Fruit fly (Drosophila melanogaster) whole organism, wandering third instar larva: Measurements from ENCODE around the gene mRpL15.

Experiments used
- Abd-B ChIP-seq: fragments of >200 bp; optimal IDR thresholded peaks from 2 replicates; lab custom pipeline; 2017; ENCODE audit warnings: missing biosample characterization, missing genetic modification characterization
- CG32264 ChIP-seq: fragments of 200-800 bp; sonication (Bioruptor generic); optimal IDR thresholded peaks from 2 replicates; lab custom pipeline; 2016; ENCODE audit warnings: missing biosample characterization, missing genetic modification characterization
- CG9705 ChIP-seq: fragments of 200-800 bp; sonication (Bioruptor generic); optimal IDR thresholded peaks from 2 replicates; lab custom pipeline; 2018; ENCODE audit warnings: missing biosample characterization, mild to moderate bottlenecking, missing genetic modification characterization
- CrebA ChIP-seq: fragments of 200-800 bp; sonication (Bioruptor generic); optimal IDR thresholded peaks from 2 replicates; lab custom pipeline; 2016; ENCODE audit warnings: missing biosample characterization, mild to moderate bottlenecking, missing genetic modification characterization, borderline replicate concordance
- Dfd ChIP-seq: fragments of >200 bp; optimal IDR thresholded peaks from 2 replicates; lab custom pipeline; 2017; ENCODE audit warnings: missing biosample characterization, missing genetic modification characterization
- Dif ChIP-seq: fragments of 200-275, 200-300 bp; sonication (Bioruptor generic); optimal IDR thresholded peaks from 2 replicates; lab custom pipeline; 2018; ENCODE audit warnings: missing biosample characterization, missing genetic modification characterization; ENCODE audit not compliant: partially characterized antibody
- GATAd ChIP-seq: sonication (Bioruptor generic); optimal IDR thresholded peaks from 2 replicates; lab custom pipeline; 2016; ENCODE audit warnings: missing biosample characterization, missing genetic modification characterization
- HLH106 ChIP-seq: fragments of 200-800 bp; optimal IDR thresholded peaks from 3 replicates; lab custom pipeline; 2019; ENCODE audit warnings: missing biosample characterization, mild to moderate bottlenecking, missing genetic modification characterization, moderate library complexity
- Hnf4 ChIP-seq: fragments of 200-800 bp; sonication (Bioruptor generic); optimal IDR thresholded peaks from 2 replicates; lab custom pipeline; 2016; ENCODE audit warnings: missing biosample characterization, mild to moderate bottlenecking, missing genetic modification characterization
- Hr78 ChIP-seq: fragments of >200 bp; optimal IDR thresholded peaks from 2 replicates; lab custom pipeline; 2017; ENCODE audit warnings: missing biosample characterization, missing genetic modification characterization
- Hr83 ChIP-seq: fragments of 200-300 bp; sonication (Bioruptor generic); optimal IDR thresholded peaks from 2 replicates; lab custom pipeline; 2016; ENCODE audit warnings: missing biosample characterization, mild to moderate bottlenecking, missing genetic modification characterization, moderate library complexity; ENCODE audit not compliant: poor library complexity, severe bottlenecking
- Jra ChIP-seq: sonication (Bioruptor generic); optimal IDR thresholded peaks from 2 replicates; lab custom pipeline; 2016; ENCODE audit warnings: missing biosample characterization, missing genetic modification characterization
- Mio ChIP-seq: sonication (Bioruptor generic); optimal IDR thresholded peaks from 2 replicates; lab custom pipeline; 2016; ENCODE audit warnings: missing biosample characterization, missing genetic modification characterization
- Myc ChIP-seq: fragments of >200 bp; optimal IDR thresholded peaks from 2 replicates; lab custom pipeline; 2017
- N ChIP-seq: fragments of >200 bp; optimal IDR thresholded peaks from 2 replicates; lab custom pipeline; 2018; ENCODE audit warnings: missing biosample characterization, missing external identifiers, missing genetic modification characterization
- OdsH ChIP-seq: fragments of 200-800 bp; sonication (Bioruptor generic); optimal IDR thresholded peaks from 2 replicates; lab custom pipeline; 2016; ENCODE audit warnings: missing biosample characterization, mild to moderate bottlenecking, missing genetic modification characterization
- Rel ChIP-seq, 2 experiments: fragments of 200-800 bp; sonication (Bioruptor generic) in 1 of 2; optimal IDR thresholded peaks; 2 replicates in 1 of 2; 3 replicates in 1 of 2; lab custom pipeline; 2016 to 2019; ENCODE audit warnings: mild to moderate bottlenecking in 2 of 2, missing biosample characterization in 2 of 2, missing genetic modification characterization in 2 of 2, moderate library complexity in 1 of 2
- Sp1 ChIP-seq: fragments of 200-800 bp; sonication (Bioruptor generic); optimal IDR thresholded peaks from 3 replicates; lab custom pipeline; 2019; ENCODE audit warnings: missing biosample characterization, mild to moderate bottlenecking, missing genetic modification characterization, moderate library complexity
- Vsx2 ChIP-seq: fragments of 200-300, 225-300 bp; sonication (Bioruptor generic); optimal IDR thresholded peaks from 2 replicates; lab custom pipeline; 2018; ENCODE audit warnings: missing biosample characterization, missing genetic modification characterization; ENCODE audit not compliant: partially characterized antibody
- br ChIP-seq: fragments of 200-800 bp; sonication (Bioruptor generic); optimal IDR thresholded peaks from 2 replicates; lab custom pipeline; 2016; ENCODE audit warnings: missing biosample characterization, missing genetic modification characterization
- brk ChIP-seq: fragments of 200-800 bp; sonication (Bioruptor generic); optimal IDR thresholded peaks from 2 replicates; lab custom pipeline; 2016; ENCODE audit warnings: missing biosample characterization, mild to moderate bottlenecking, missing genetic modification characterization
- dl ChIP-seq, 2 experiments: fragments of 175-275, 200-275 bp in 1 of 2; fragments of 200-275 bp in 1 of 2; sonication (Bioruptor generic); optimal IDR thresholded peaks; lab custom pipeline; 2018; ENCODE audit warnings: mild to moderate bottlenecking in 2 of 2, missing biosample characterization in 2 of 2, missing genetic modification characterization in 2 of 2, moderate library complexity in 2 of 2; ENCODE audit not compliant: partially characterized antibody in 2 of 2, insufficient read depth in 1 of 2
- dmrt93B ChIP-seq: fragments of 200-800 bp; sonication (Bioruptor generic); optimal IDR thresholded peaks from 2 replicates; lab custom pipeline; 2018; ENCODE audit warnings: missing biosample characterization, mild to moderate bottlenecking, missing genetic modification characterization
- dsf ChIP-seq: sonication (Bioruptor generic); optimal IDR thresholded peaks from 2 replicates; lab custom pipeline; 2016; ENCODE audit warnings: missing biosample characterization, missing genetic modification characterization, borderline replicate concordance
- ey ChIP-seq: fragments of 200-800 bp; sonication (Bioruptor generic); optimal IDR thresholded peaks from 2 replicates; lab custom pipeline; 2016; ENCODE audit warnings: missing biosample characterization, missing genetic modification characterization
- foxo ChIP-seq, 2 experiments: fragments of 200-800 bp; sonication (Bioruptor generic); optimal IDR thresholded peaks; 2 replicates in 1 of 2; 3 replicates in 1 of 2; lab custom pipeline; 2016 to 2017; ENCODE audit warnings: missing biosample characterization in 2 of 2, missing genetic modification characterization in 2 of 2
- fru ChIP-seq: fragments of 200-800 bp; sonication (Bioruptor generic); optimal IDR thresholded peaks from 3 replicates; lab custom pipeline; 2016; ENCODE audit warnings: missing biosample characterization, mild to moderate bottlenecking, missing genetic modification characterization
- h ChIP-seq: fragments of 200-800 bp; sonication (Bioruptor generic); optimal IDR thresholded peaks from 3 replicates; lab custom pipeline; 2016; ENCODE audit warnings: missing biosample characterization, mild to moderate bottlenecking, missing genetic modification characterization
- jim ChIP-seq: fragments of 175-275, 200-325 bp; sonication (Bioruptor generic); optimal IDR thresholded peaks from 2 replicates; lab custom pipeline; 2016; ENCODE audit warnings: missing biosample characterization, mild to moderate bottlenecking, missing genetic modification characterization
- lola ChIP-seq: fragments of >200 bp; optimal IDR thresholded peaks from 2 replicates; lab custom pipeline; 2017; ENCODE audit warnings: missing biosample characterization, missing genetic modification characterization
- pan ChIP-seq: fragments of >200 bp; optimal IDR thresholded peaks from 2 replicates; lab custom pipeline; 2017
- psq ChIP-seq: fragments of 200-800 bp; sonication (Bioruptor generic); optimal IDR thresholded peaks from 3 replicates; lab custom pipeline; 2017; ENCODE audit warnings: missing biosample characterization, mild to moderate bottlenecking, missing genetic modification characterization, moderate library complexity
- rgr ChIP-seq: fragments of 200-800 bp; sonication (Bioruptor generic); optimal IDR thresholded peaks from 3 replicates; lab custom pipeline; 2016; ENCODE audit warnings: missing biosample characterization, mild to moderate bottlenecking, missing genetic modification characterization
- sage ChIP-seq: fragments of 200-800 bp; sonication (Bioruptor generic); optimal IDR thresholded peaks from 2 replicates; lab custom pipeline; 2016; ENCODE audit warnings: missing biosample characterization, mild to moderate bottlenecking, missing genetic modification characterization
- sv ChIP-seq: fragments of 200-800 bp; sonication (Bioruptor generic); optimal IDR thresholded peaks from 3 replicates; lab custom pipeline; 2016; ENCODE audit warnings: missing biosample characterization, missing genetic modification characterization
- tai ChIP-seq: sonication (Bioruptor generic); optimal IDR thresholded peaks from 2 replicates; lab custom pipeline; 2016; ENCODE audit warnings: missing biosample characterization, missing genetic modification characterization
- usp ChIP-seq: fragments of >200 bp; optimal IDR thresholded peaks from 2 replicates; lab custom pipeline; 2017; ENCODE audit warnings: missing biosample characterization, missing genetic modification characterization
- woc ChIP-seq: sonication (Bioruptor generic); optimal IDR thresholded peaks from 2 replicates; lab custom pipeline; 2016; ENCODE audit warnings: missing biosample characterization, mild to moderate bottlenecking, missing genetic modification characterization

The mRpL15 gene

DNA sequence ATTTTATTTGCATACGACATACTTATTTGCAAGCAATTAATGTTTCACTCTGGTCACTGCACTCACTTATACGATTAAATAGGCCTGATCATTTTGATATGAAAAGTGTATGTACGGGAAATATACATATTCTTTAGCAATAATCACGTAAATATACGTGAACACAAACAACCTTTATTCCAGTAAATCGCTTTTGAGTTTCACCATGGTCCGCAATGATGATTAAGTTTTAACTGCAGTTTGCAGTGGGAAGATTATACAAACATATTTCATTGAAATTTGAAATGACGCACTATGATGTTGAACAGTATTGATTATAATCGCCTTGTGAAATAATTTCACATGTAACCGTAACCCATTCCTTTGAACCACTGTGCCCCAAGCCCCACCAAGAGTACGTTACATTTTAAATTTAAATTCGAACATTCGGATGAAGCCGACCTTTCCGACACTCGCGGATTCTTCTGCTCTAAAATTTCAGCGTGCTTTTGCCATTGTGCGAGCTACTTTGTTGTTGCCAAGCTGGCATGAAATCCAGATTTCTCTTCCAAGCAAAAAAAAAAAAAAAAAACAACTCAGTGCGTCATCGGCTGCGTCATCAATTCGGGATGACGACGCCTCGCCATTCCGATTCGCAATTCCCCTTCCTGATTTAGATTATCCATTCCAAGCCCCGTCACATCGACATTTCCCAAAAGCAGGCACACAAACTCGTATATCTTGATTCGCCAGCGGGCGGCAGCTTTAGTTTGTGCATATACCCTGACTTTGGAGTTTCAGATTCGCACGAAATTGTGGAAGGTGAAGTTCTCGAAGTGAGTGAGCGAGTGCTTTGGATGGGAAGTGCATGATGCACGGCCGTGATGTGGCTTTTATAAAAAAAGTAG, 32.3 kb downstream of the mRpL15 start (continued):
- TF ChIP-seq fru (GFP tag; lab: Kevin White, UChicago) = peak; percentile 55
- no peak for TF ChIP-seq Mio (GFP tag; lab: Kevin White, UChicago)
- TF ChIP-seq CrebA (GFP tag; lab: Kevin White, UChicago) = peak; percentile 35
- TF ChIP-seq foxo (GFP tag; optimal IDR thresholded peaks at IDR 0.05; lab: Kevin White, UChicago) = peak in 1 of 2 experiments; percentile 39
- TF ChIP-seq brk (GFP tag; lab: Kevin White, UChicago) = no peak
- no peak for TF ChIP-seq lola (GFP tag; lab: Kevin White, UChicago)
- TF ChIP-seq HLH106 (tag; lab: Kevin White, UChicago) = peak; percentile 70
- no peak for TF ChIP-seq sage

DNA sequence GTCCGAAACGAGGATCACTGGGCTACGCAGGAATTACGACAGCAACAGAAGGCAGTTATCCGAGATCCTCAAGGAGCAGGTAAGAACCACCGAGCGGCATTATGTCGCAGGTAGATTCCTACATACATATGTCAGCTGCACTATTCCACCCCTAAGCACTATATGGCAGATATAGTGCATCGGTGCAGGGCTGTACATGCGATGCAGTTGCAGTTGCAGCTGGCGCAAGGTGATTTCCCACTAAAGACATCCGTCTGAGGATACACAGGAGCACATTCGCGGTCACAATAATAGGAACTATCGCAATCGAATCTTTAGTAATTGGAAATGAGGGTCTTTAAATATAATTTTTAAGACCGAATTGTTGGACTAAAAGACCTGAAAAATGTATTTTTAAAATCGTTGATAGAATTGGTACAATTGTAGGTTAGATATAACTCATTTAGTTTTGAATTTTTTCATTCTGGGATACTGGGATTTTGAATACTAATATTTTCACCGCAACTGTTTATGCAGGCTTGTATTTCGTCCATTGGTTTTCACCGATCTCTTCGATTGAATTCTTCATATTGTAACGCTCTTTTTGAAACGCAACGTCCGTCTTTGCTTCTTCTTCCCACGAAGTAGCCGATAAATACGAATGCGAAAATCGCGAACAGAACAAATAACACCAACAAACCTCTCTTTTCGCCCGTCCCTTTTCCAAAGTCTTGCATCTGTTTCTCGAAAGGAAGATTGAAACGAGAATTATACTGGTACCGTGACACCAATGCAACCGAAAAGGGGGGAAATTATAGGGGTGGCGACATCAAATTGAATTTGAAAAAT, 33.1 kb downstream of the mRpL15 start:
- TF ChIP-seq woc (peak; percentile 44), fru (GFP tag; lab: Kevin White, UChicago) (peak; percentile 60), br (GFP tag; lab: Kevin White, UChicago) (peak; percentile 66), lola (GFP tag; lab: Kevin White, UChicago) (no peak), Dfd (GFP tag; lab: Kevin White, UChicago) (no peak), foxo (GFP tag; optimal IDR thresholded peaks at IDR 0.05; lab: Kevin White, UChicago) (peak in 1 of 2 experiments; percentile 61), Mio (GFP tag; lab: Kevin White, UChicago) (no peak), HLH106 (tag; lab: Kevin White, UChicago) (peak; percentile 78), usp (no peak), Sp1 (GFP tag; lab: Kevin White, UChicago) (peak; percentile 79), pan (lab: Kevin White, UChicago) (no peak), brk (GFP tag; lab: Kevin White, UChicago) (peak; percentile 49), Myc (lab: Kevin White, UChicago) (no peak), dl (GFP tag; optimal IDR thresholded peaks at IDR 0.05; lab: Kevin White, UChicago; ENCODE audit: insufficient read depth in 1 of 2, partially characterized antibody in 2 of 2) (no peak), dsf (no peak), Rel (GFP tag; optimal IDR thresholded peaks at IDR 0.05; lab: Kevin White, UChicago) (peak; percentile 58), Rel (tag; optimal IDR thresholded peaks at IDR 0.05; lab: Kevin White, UChicago) (peak; percentile 50), Hnf4 (GFP tag; lab: Kevin White, UChicago) (peak; percentile 52), Dif (GFP tag; lab: Kevin White, UChicago) (peak; percentile 9), h (GFP tag; lab: Kevin White, UChicago) (peak; percentile 75), rgr (GFP tag; lab: Kevin White, UChicago) (peak; percentile 51), Abd-B (GFP tag; lab: Kevin White, UChicago) (no peak), Hr83 (GFP tag; lab: Kevin White, UChicago) (no peak), OdsH (GFP tag; lab: Kevin White, UChicago) (peak; percentile 68), N (GFP tag; lab: Kevin White, UChicago) (no peak), CG32264 (GFP tag; lab: Kevin White, UChicago) (peak; percentile 54), CrebA (GFP tag; lab: Kevin White, UChicago) (no peak), ey (GFP tag; lab: Kevin White, UChicago) (peak; percentile 71), CG9705 (GFP tag; lab: Kevin White, UChicago) (peak; percentile 40), Jra (peak; percentile 55), Hr78 (GFP tag; lab: Kevin White, UChicago) (no peak), sv (GFP tag; lab: Kevin White, UChicago) (no peak), tai (GFP tag; lab: Kevin White, UChicago) (peak; percentile 19), Vsx2 (GFP tag; lab: Kevin White, UChicago) (no peak), psq (peak; percentile 93), dmrt93B (GFP tag; lab: Kevin White, UChicago) (peak; percentile 22), jim (GFP tag; lab: Kevin White, UChicago) (no peak), sage (no peak), GATAd (no peak)
